Worm (Caenorhabditis elegans) whole organism, young adult: ENCODE measurements around the gene F44E2.10.

Experiments used
- B0035.1 ChIP-seq: sonication (generic microtip); optimal IDR thresholded peaks from 2 replicates; lab custom pipeline; 2016; ENCODE audit warnings: missing genetic modification characterization, mild to moderate bottlenecking, missing compliant biosample characterization, missing genotype, missing genetic modification reagents
- C06A6.2 ChIP-seq: fragments of 200-800 bp; sonication (Bioruptor generic); conservative IDR thresholded peaks from 2 replicates; pipeline ENCODE4 v1.3.6; 2022; ENCODE audit warnings: missing genetic modification characterization, missing compliant biosample characterization
- D2030.7 ChIP-seq: fragments of 200-800 bp; sonication (Bioruptor generic); IDR thresholded peaks from 2 replicates; pipeline ENCODE4 v1.3.6; 2022; ENCODE audit warnings: missing genetic modification reagents, missing genetic modification characterization, missing compliant biosample characterization
- F23B12.7 ChIP-seq: sonication (generic microtip); optimal IDR thresholded peaks from 2 replicates; lab custom pipeline; 2017; ENCODE audit warnings: missing genetic modification characterization, mild to moderate bottlenecking, missing compliant biosample characterization, antibody characterized with exemption, moderate library complexity; ENCODE audit not compliant: insufficient read depth
- F33H1.4 ChIP-seq: fragments of 200-800 bp; sonication (Bioruptor generic); IDR thresholded peaks from 2 replicates; pipeline ENCODE4 v1.3.6; 2022; ENCODE audit warnings: missing genetic modification reagents, missing genetic modification characterization, missing compliant biosample characterization
- K12H6.12 ChIP-seq: fragments of 200-800 bp; sonication (Bioruptor generic); optimal IDR thresholded peaks from 2 replicates; lab custom pipeline; 2018; ENCODE audit warnings: mild to moderate bottlenecking, missing genetic modification characterization, missing compliant biosample characterization
- T07F8.4 ChIP-seq: sonication (generic microtip); optimal IDR thresholded peaks from 2 replicates; lab custom pipeline; 2016; ENCODE audit warnings: mild to moderate bottlenecking, missing genetic modification characterization, moderate library complexity, missing compliant biosample characterization
- Y56A3A.18 ChIP-seq: fragments of 200-800 bp; sonication (Bioruptor generic); IDR thresholded peaks from 2 replicates; pipeline ENCODE4 v1.3.6; 2022; ENCODE audit warnings: missing genetic modification reagents, missing genetic modification characterization, missing compliant biosample characterization
- Y79H2A.3 ChIP-seq: fragments of 200-800 bp; sonication (Bioruptor generic); conservative IDR thresholded peaks from 2 replicates; pipeline ENCODE4 v1.3.6; 2022; ENCODE audit warnings: missing genetic modification reagents, missing genetic modification characterization, missing compliant biosample characterization
- Y95B8A.8 ChIP-seq: fragments of 200-800 bp; sonication (Bioruptor generic); IDR thresholded peaks from 2 replicates; pipeline ENCODE4 v1.3.6; 2022; ENCODE audit warnings: missing genetic modification reagents, missing genetic modification characterization, missing compliant biosample characterization
- ZK185.1 ChIP-seq: sonication (generic microtip); optimal IDR thresholded peaks from 2 replicates; lab custom pipeline; 2016; ENCODE audit warnings: mild to moderate bottlenecking, missing genetic modification characterization, missing compliant biosample characterization; ENCODE audit not compliant: poor library complexity, severe bottlenecking
- atf-7 ChIP-seq: sonication (generic microtip); optimal IDR thresholded peaks from 2 replicates; lab custom pipeline; 2017; ENCODE audit warnings: mild to moderate bottlenecking, missing genetic modification characterization, missing compliant biosample characterization
- athp-1 ChIP-seq: sonication (generic microtip); optimal IDR thresholded peaks from 2 replicates; lab custom pipeline; 2017; ENCODE audit warnings: mild to moderate bottlenecking, missing genetic modification characterization, missing compliant biosample characterization
- attf-5 ChIP-seq: fragments of 200-800 bp; sonication (Bioruptor generic); optimal IDR thresholded peaks from 2 replicates; lab custom pipeline; 2018; ENCODE audit warnings: mild to moderate bottlenecking, missing genetic modification characterization, missing compliant biosample characterization
- bed-2 ChIP-seq: fragments of 200-800 bp; sonication (Bioruptor generic); IDR thresholded peaks from 2 replicates; pipeline ENCODE4 v1.3.6; 2022; ENCODE audit warnings: missing genetic modification reagents, missing genetic modification characterization, missing compliant biosample characterization
- ccch-3 ChIP-seq: fragments of 200-800 bp; sonication (Bioruptor generic); optimal IDR thresholded peaks from 2 replicates; lab custom pipeline; 2018; ENCODE audit warnings: mild to moderate bottlenecking, missing genetic modification characterization, missing compliant biosample characterization
- ceh-27 ChIP-seq: fragments of 200-800 bp; sonication (Bioruptor generic); optimal IDR thresholded peaks from 2 replicates; lab custom pipeline; 2018; ENCODE audit warnings: mild to moderate bottlenecking, missing genetic modification characterization, moderate library complexity, missing compliant biosample characterization
- ceh-40 ChIP-seq: fragments of 200-800 bp; sonication (Bioruptor generic); IDR thresholded peaks from 2 replicates; pipeline ENCODE4 v1.3.6; 2022; ENCODE audit warnings: missing genetic modification characterization, missing compliant biosample characterization
- ceh-58 ChIP-seq: fragments of 200-800 bp; sonication (Bioruptor generic); IDR thresholded peaks from 2 replicates; pipeline ENCODE4 v1.3.6; 2022; ENCODE audit warnings: missing genetic modification characterization, missing compliant biosample characterization
- ceh-79 ChIP-seq: sonication (generic microtip); optimal IDR thresholded peaks from 2 replicates; lab custom pipeline; 2017; ENCODE audit warnings: mild to moderate bottlenecking, missing genetic modification characterization, missing compliant biosample characterization
- dpl-1 ChIP-seq: fragments of 150-350 bp; optimal IDR thresholded peaks from 2 replicates; lab custom pipeline; 2014; ENCODE audit warnings: missing biosample characterization, missing genetic modification reagents, missing genetic modification characterization
- efl-1 ChIP-seq: fragments of 150-350 bp; optimal IDR thresholded peaks from 2 replicates; lab custom pipeline; 2014; ENCODE audit warnings: missing biosample characterization, missing genetic modification reagents, missing genetic modification characterization
- egl-44 ChIP-seq: fragments of 200-800 bp; sonication (Bioruptor generic); IDR thresholded peaks from 2 replicates; pipeline ENCODE4 v1.3.6; 2022; ENCODE audit warnings: missing genetic modification reagents, missing genetic modification characterization, missing compliant biosample characterization
- egrh-3 ChIP-seq: fragments of 200-800 bp; sonication (Bioruptor generic); IDR thresholded peaks from 2 replicates; pipeline ENCODE4 v1.3.6; 2022; ENCODE audit warnings: missing genetic modification reagents, missing genetic modification characterization, missing compliant biosample characterization
- fkh-3 ChIP-seq: sonication (generic microtip); optimal IDR thresholded peaks from 2 replicates; lab custom pipeline; 2016; ENCODE audit warnings: mild to moderate bottlenecking, missing genetic modification characterization, missing compliant biosample characterization
- hlh-12 ChIP-seq: sonication (generic microtip); optimal IDR thresholded peaks from 2 replicates; lab custom pipeline; 2016; ENCODE audit warnings: missing genetic modification characterization, missing compliant biosample characterization
- hmg-20 ChIP-seq: fragments of 200-800 bp; sonication (Bioruptor generic); IDR thresholded peaks from 2 replicates; pipeline ENCODE4 v1.3.6; 2022; ENCODE audit warnings: missing genetic modification reagents, missing genetic modification characterization, missing compliant biosample characterization
- let-526 ChIP-seq: fragments of 200-800 bp; sonication (Bioruptor generic); IDR thresholded peaks from 2 replicates; pipeline ENCODE4 v1.3.6; 2022; ENCODE audit warnings: missing genetic modification reagents, missing genetic modification characterization, missing compliant biosample characterization
- let-607 ChIP-seq, 2 experiments: fragments of 200-800 bp in 1 of 2; sonication (Bioruptor generic) in 1 of 2; sonication (generic microtip) in 1 of 2; optimal IDR thresholded peaks; 2 replicates each; lab custom pipeline; 2016 to 2018; ENCODE audit warnings: mild to moderate bottlenecking in 2 of 2, missing compliant biosample characterization in 2 of 2, missing genetic modification characterization in 2 of 2, moderate library complexity in 2 of 2, missing genotype in 1 of 2
- lin-40 ChIP-seq: sonication (generic microtip); optimal IDR thresholded peaks from 2 replicates; lab custom pipeline; 2016; ENCODE audit warnings: missing genetic modification characterization, mild to moderate bottlenecking, missing compliant biosample characterization, missing genotype, missing genetic modification reagents
- lin-54 ChIP-seq: fragments of 200-800 bp; sonication (Bioruptor generic); optimal IDR thresholded peaks from 2 replicates; lab custom pipeline; 2018; ENCODE audit warnings: mild to moderate bottlenecking, missing genetic modification characterization, missing compliant biosample characterization
- mes-4 ChIP-seq: sonication (generic microtip); optimal IDR thresholded peaks from 2 replicates; lab custom pipeline; 2016; ENCODE audit warnings: missing genotype, missing genetic modification characterization, missing compliant biosample characterization
- nfya-1 ChIP-seq: sonication (generic microtip); optimal IDR thresholded peaks from 2 replicates; lab custom pipeline; 2017; ENCODE audit warnings: antibody characterized with exemption, missing compliant biosample characterization, missing genetic modification characterization, borderline replicate concordance; ENCODE audit not compliant: insufficient read depth
- nfyb-1 ChIP-seq: fragments of 200-800 bp; sonication (Bioruptor generic); IDR thresholded peaks from 2 replicates; pipeline ENCODE4 v1.3.6; 2022; ENCODE audit warnings: missing genetic modification reagents, missing genetic modification characterization, missing compliant biosample characterization
- nhr-120 ChIP-seq: fragments of 200-800 bp; sonication (Bioruptor generic); IDR thresholded peaks from 2 replicates; pipeline ENCODE4 v1.3.6; 2022; ENCODE audit warnings: missing genetic modification characterization, missing compliant biosample characterization
- nhr-179 ChIP-seq: sonication (generic microtip); optimal IDR thresholded peaks from 2 replicates; lab custom pipeline; 2016; ENCODE audit warnings: mild to moderate bottlenecking, missing genetic modification characterization, missing compliant biosample characterization
- rcor-1 ChIP-seq: fragments of 200-800 bp; sonication (Bioruptor generic); IDR thresholded peaks from 2 replicates; pipeline ENCODE4 v1.3.6; 2022; ENCODE audit warnings: missing genetic modification reagents, missing genetic modification characterization, missing compliant biosample characterization
- rec-8 ChIP-seq, 2 experiments: sonication (generic microtip); optimal IDR thresholded peaks; 2 replicates each; lab custom pipeline; 2016; ENCODE audit warnings: mild to moderate bottlenecking in 2 of 2, missing genetic modification characterization in 2 of 2, missing genetic modification reagents in 2 of 2, missing genotype in 2 of 2, missing biosample characterization in 1 of 2, missing compliant biosample characterization in 1 of 2, moderate library complexity in 1 of 2
- sdz-38 ChIP-seq: sonication (generic microtip); optimal IDR thresholded peaks from 2 replicates; lab custom pipeline; 2016; ENCODE audit warnings: missing genotype, missing genetic modification characterization, missing compliant biosample characterization
- snpc-1.1 ChIP-seq: sonication (generic microtip); optimal IDR thresholded peaks from 2 replicates; lab custom pipeline; 2017; ENCODE audit warnings: missing genetic modification characterization, mild to moderate bottlenecking, missing compliant biosample characterization, antibody characterized with exemption, moderate library complexity, missing genotype, missing genetic modification reagents; ENCODE audit not compliant: insufficient read depth
- snpc-1.3 ChIP-seq: sonication (generic microtip); optimal IDR thresholded peaks from 2 replicates; lab custom pipeline; 2017; ENCODE audit warnings: missing genetic modification characterization, mild to moderate bottlenecking, missing compliant biosample characterization, antibody characterized with exemption, moderate library complexity, missing genotype, missing genetic modification reagents; ENCODE audit not compliant: insufficient read depth
- snpc-3.4 ChIP-seq: sonication (generic microtip); optimal IDR thresholded peaks from 2 replicates; lab custom pipeline; 2017; ENCODE audit warnings: missing genetic modification characterization, mild to moderate bottlenecking, missing compliant biosample characterization, antibody characterized with exemption, moderate library complexity, missing genotype, missing genetic modification reagents
- sptf-2 ChIP-seq: fragments of 200-800 bp; sonication (Bioruptor generic); optimal IDR thresholded peaks from 2 replicates; lab custom pipeline; 2018; ENCODE audit warnings: mild to moderate bottlenecking, missing genetic modification characterization, missing compliant biosample characterization
- tlf-1 ChIP-seq: fragments of 200-800 bp; sonication (Bioruptor generic); optimal IDR thresholded peaks from 2 replicates; lab custom pipeline; 2018; ENCODE audit warnings: mild to moderate bottlenecking, missing genetic modification characterization, missing compliant biosample characterization
- unc-62 ChIP-seq: fragments of 150-350 bp; optimal IDR thresholded peaks from 2 replicates; lab custom pipeline; 2014; ENCODE audit warnings: missing biosample characterization, missing genetic modification reagents, missing genetic modification characterization
- xnd-1 ChIP-seq: sonication (generic microtip); optimal IDR thresholded peaks from 2 replicates; lab custom pipeline; 2016; ENCODE audit warnings: missing genotype, missing genetic modification reagents, missing genetic modification characterization, missing compliant biosample characterization
- ztf-28 ChIP-seq: fragments of 200-800 bp; sonication (Bioruptor generic); IDR thresholded peaks from 2 replicates; pipeline ENCODE4 v1.3.6; 2022; ENCODE audit warnings: missing genetic modification reagents, missing genetic modification characterization, missing compliant biosample characterization

F44E2.10 gene

DNA sequence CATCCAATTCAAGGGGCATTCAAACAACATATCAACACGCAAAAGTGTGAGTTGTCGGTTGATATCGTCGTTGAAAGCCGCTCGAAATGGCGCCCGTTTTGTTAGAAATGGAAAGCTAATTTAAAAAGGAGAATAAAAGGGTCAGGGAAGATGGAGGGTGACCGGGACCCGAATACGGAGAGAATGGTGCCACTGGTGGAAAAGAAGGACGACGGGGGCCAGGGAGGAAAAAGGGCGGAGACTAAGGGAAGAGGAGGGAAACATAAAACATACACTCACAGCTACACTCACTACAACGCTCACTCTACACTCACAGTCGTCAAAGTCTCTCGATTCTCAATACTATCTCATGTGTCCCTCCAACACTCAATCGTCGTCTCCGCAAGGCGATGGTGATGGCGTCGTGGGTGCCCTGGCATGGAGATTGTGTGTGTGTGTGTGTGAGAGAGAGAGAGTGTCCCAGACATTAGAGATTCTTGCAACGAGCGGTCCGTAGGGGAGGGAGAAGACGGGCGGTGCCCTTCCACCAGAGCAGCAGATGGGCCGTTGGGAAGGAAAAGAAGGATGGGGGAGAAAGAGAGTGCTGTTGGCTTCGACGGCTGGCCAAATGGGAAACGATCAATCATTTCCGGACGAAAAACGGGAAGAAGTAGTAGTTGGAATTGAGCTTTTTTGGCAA is 43.2 kb upstream of the F44E2.10 start (continued):
- TF ChIP-seq ztf-28 (GFP tag; lab: Robert Waterston, UW) (no peak), nfyb-1 (no peak), B0035.1 (tag; lab: Kevin White, UChicago) (no peak), Y79H2A.3 (GFP tag; lab: Robert Waterston, UW) (no peak), snpc-1.1 (tag; lab: Kevin White, UChicago) (no peak), mes-4 (no peak), D2030.7 (GFP tag; lab: Robert Waterston, UW) (no peak), Y56A3A.18 (GFP tag; lab: Robert Waterston, UW) (no peak), lin-54 (peak; percentile 34), ceh-27 (GFP tag; lab: Kevin White, UChicago) (peak; percentile 81), Y95B8A.8 (GFP tag; lab: Robert Waterston, UW) (no peak), snpc-3.4 (tag; lab: Kevin White, UChicago) (no peak), F33H1.4 (no peak), ceh-40 (GFP tag; lab: Robert Waterston, UW) (no peak), hmg-20 (GFP tag; lab: Robert Waterston, UW) (no peak), K12H6.12 (tag; lab: Kevin White, UChicago) (peak; percentile 83), egrh-3 (GFP tag; lab: Robert Waterston, UW) (peak; percentile 68), nhr-179 (tag; lab: Kevin White, UChicago) (no peak), xnd-1 (tag; lab: Kevin White, UChicago) (no peak), egl-44 (no peak), athp-1 (tag; lab: Kevin White, UChicago) (no peak), unc-62 (GFP tag; lab: Kevin White, UChicago) (no peak), ceh-79 (tag; lab: Kevin White, UChicago) (no peak), atf-7 (tag; lab: Kevin White, UChicago) (no peak), let-607 (tag; optimal IDR thresholded peaks at IDR 0.05; lab: Kevin White, UChicago) (no peak), ceh-58 (no peak), dpl-1 (GFP tag; lab: Kevin White, UChicago) (no peak), lin-40 (tag; lab: Kevin White, UChicago) (peak; percentile 68), ccch-3 (GFP tag; lab: Kevin White, UChicago) (no peak), tlf-1 (GFP tag; lab: Kevin White, UChicago) (no peak), T07F8.4 (tag; lab: Kevin White, UChicago) (no peak), bed-2 (GFP tag; lab: Robert Waterston, UW) (no peak), C06A6.2 (GFP tag; lab: Robert Waterston, UW) (0 out of 2 replicates have a peak, but pooled peaks have one; percentile 30), rec-8 (tag; optimal IDR thresholded peaks at IDR 0.05; lab: Kevin White, UChicago) (no peak), fkh-3 (no peak), snpc-1.3 (tag; lab: Kevin White, UChicago) (no peak), sdz-38 (tag; lab: Kevin White, UChicago) (no peak), nhr-120 (GFP tag; lab: Robert Waterston, UW) (no peak), rcor-1 (GFP tag; lab: Robert Waterston, UW) (no peak), attf-5 (GFP tag; lab: Kevin White, UChicago) (peak; percentile 53), let-526 (no peak), efl-1 (GFP tag; lab: Kevin White, UChicago) (no peak), F23B12.7 (tag; lab: Kevin White, UChicago) (no peak), hlh-12 (tag; lab: Kevin White, UChicago) (no peak), sptf-2 (no peak), nfya-1 (tag; lab: Kevin White, UChicago) (no peak), ZK185.1 (tag; lab: Kevin White, UChicago) (peak; percentile 68)
